Worm (Caenorhabditis elegans) whole organism, L4 larva: ENCODE measurements around the gene cfz-2.

Experiments
- Y75B8A.6 ChIP-seq: fragments of 200-800 bp; sonication (Bioruptor generic); IDR thresholded peaks from 2 replicates; pipeline ENCODE4 v1.3.6; 2022; ENCODE audit warnings: missing genetic modification reagents, missing genetic modification characterization, missing compliant biosample characterization
- unc-39 ChIP-seq: sonication (generic microtip); optimal IDR thresholded peaks from 2 replicates; lab custom pipeline; 2017; ENCODE audit warnings: missing biosample characterization, missing genetic modification characterization
- ztf-11 ChIP-seq: fragments of 150-350 bp; optimal IDR thresholded peaks from 2 replicates; lab custom pipeline; 2014; ENCODE audit warnings: missing biosample characterization, missing genetic modification characterization

- TF ChIP-seq ztf-11 (tag; lab: Kevin White, UChicago) (no peak), Y75B8A.6 (GFP tag; lab: Robert Waterston, UW) (no peak), unc-39 (tag; lab: Kevin White, UChicago) (no peak)
These were observed 26.1 kb upstream of the cfz-2 start, which contains the start of gene srbc-29 for ce11 chrV:3470782-3471181.
